Worm (Caenorhabditis elegans) whole organism, L4 larva: ENCODE measurements around the gene F49E8.8.

Source experiments
- T20F7.1 ChIP-seq: fragments of 200-800 bp; sonication (Bioruptor generic); optimal IDR thresholded peaks from 2 replicates; lab custom pipeline; 2018; ENCODE audit warnings: mild to moderate bottlenecking, missing genetic modification characterization, missing compliant biosample characterization
- Y5F2A.4 ChIP-seq: fragments of 200-800 bp; sonication (Bioruptor generic); optimal IDR thresholded peaks from 2 replicates; lab custom pipeline; 2018; ENCODE audit warnings: mild to moderate bottlenecking, missing genetic modification characterization, missing compliant biosample characterization
- aly-2 ChIP-seq: sonication (generic microtip); optimal IDR thresholded peaks from 2 replicates; lab custom pipeline; 2018; ENCODE audit warnings: missing biosample characterization, missing genetic modification characterization
- attf-4 ChIP-seq: sonication (generic microtip); optimal IDR thresholded peaks from 3 replicates; lab custom pipeline; 2017; ENCODE audit warnings: missing biosample characterization, missing genetic modification characterization
- daf-16 ChIP-seq, 3 experiments: sonication (generic microtip); optimal IDR thresholded peaks; 2 replicates each; lab custom pipeline; 2016 to 2017; ENCODE audit warnings: missing genetic modification characterization in 3 of 3, missing genetic modification reagents in 3 of 3, mild to moderate bottlenecking in 2 of 3, missing compliant biosample characterization in 2 of 3, missing biosample characterization in 1 of 3, moderate library complexity in 1 of 3
- dmd-9 ChIP-seq: fragments of 200-800 bp; sonication (Bioruptor generic); IDR thresholded peaks from 2 replicates; pipeline ENCODE4 v1.3.6; 2022; ENCODE audit warnings: missing genetic modification reagents, missing genetic modification characterization, missing compliant biosample characterization
- jun-1 ChIP-seq: fragments of 150-350 bp; optimal IDR thresholded peaks from 2 replicates; lab custom pipeline; 2014; ENCODE audit warnings: missing biosample characterization, missing genetic modification reagents, missing genetic modification characterization
- lsy-2 ChIP-seq, 2 experiments: fragments of 150-350 bp in 1 of 2; sonication (generic microtip) in 1 of 2; optimal IDR thresholded peaks; 2 replicates each; lab custom pipeline; 2014 to 2017; ENCODE audit warnings: missing biosample characterization in 2 of 2, missing genetic modification characterization in 2 of 2
- nhr-76 ChIP-seq: fragments of 150-350 bp; optimal IDR thresholded peaks from 2 replicates; lab custom pipeline; 2014; ENCODE audit warnings: missing biosample characterization, missing genetic modification characterization
- pha-4 ChIP-seq, 2 experiments: fragments of 150-350 bp in 1 of 2; fragments of 200-800 bp in 1 of 2; sonication (Bioruptor generic) in 1 of 2; IDR thresholded peaks in 1 of 2; optimal IDR thresholded peaks in 1 of 2; 2 replicates each; pipeline versions ENCODE4 v1.3.6 to Lab custom; 2014 to 2022; ENCODE audit warnings: missing genetic modification characterization in 2 of 2, missing genetic modification reagents in 2 of 2, missing biosample characterization in 1 of 2, missing compliant biosample characterization in 1 of 2
- sdz-12 ChIP-seq: fragments of 200-800 bp; sonication (Bioruptor generic); optimal IDR thresholded peaks from 2 replicates; lab custom pipeline; 2018; ENCODE audit warnings: mild to moderate bottlenecking, missing genetic modification characterization, missing compliant biosample characterization
- skn-1 ChIP-seq: fragments of 150-350 bp; optimal IDR thresholded peaks from 2 replicates; lab custom pipeline; 2014; ENCODE audit warnings: missing biosample characterization, missing genetic modification characterization
- snpc-4 ChIP-seq: fragments of 150-350 bp; optimal IDR thresholded peaks from 2 replicates; lab custom pipeline; 2014; ENCODE audit warnings: missing biosample characterization, missing genetic modification characterization
- unc-62 ChIP-seq, 3 experiments: fragments of 150-350 bp in 1 of 3; sonication (generic microtip); optimal IDR thresholded peaks in 2 of 3; peaks in 1 of 3; 1 replicate in 1 of 3; 2 replicates in 2 of 3; lab custom pipeline; 2014 to 2017; ENCODE audit warnings: missing biosample characterization in 3 of 3, missing genetic modification characterization in 3 of 3, missing genetic modification reagents in 3 of 3, missing genotype in 1 of 3

- TF ChIP-seq T20F7.1 (GFP tag; lab: Kevin White, UChicago) = no peak
- no peak for TF ChIP-seq aly-2
- no peak for TF ChIP-seq jun-1
- TF ChIP-seq nhr-76 (tag; lab: Kevin White, UChicago) = no peak
- no peak for TF ChIP-seq Y5F2A.4 (GFP tag; lab: Kevin White, UChicago)
- TF ChIP-seq lsy-2 (tag; optimal IDR thresholded peaks at IDR 0.05; lab: Kevin White, UChicago) = no peak
- TF ChIP-seq pha-4 (GFP tag; IDR thresholded peaks at IDR 0.05; lab: Robert Waterston, UW) = no peak
- no peak for TF ChIP-seq pha-4 (tag; optimal IDR thresholded peaks at IDR 0.05; lab: Kevin White, UChicago)
- TF ChIP-seq attf-4 (tag; lab: Kevin White, UChicago) = no peak
- TF ChIP-seq skn-1 (tag; lab: Kevin White, UChicago) = no peak
- no peak for TF ChIP-seq snpc-4 (tag; lab: Kevin White, UChicago)
- TF ChIP-seq unc-62 (GFP tag; optimal IDR thresholded peaks at IDR 0.05 in 1 of 2; lab: Kevin White, UChicago) = no peak
- TF ChIP-seq unc-62 (tag; optimal IDR thresholded peaks at IDR 0.05; lab: Kevin White, UChicago) = no peak
- no peak for TF ChIP-seq sdz-12 (GFP tag; lab: Kevin White, UChicago)
- no peak for TF ChIP-seq daf-16 (GFP tag; optimal IDR thresholded peaks at IDR 0.05; lab: Kevin White, UChicago)
- TF ChIP-seq daf-16 (tag; optimal IDR thresholded peaks at IDR 0.05; lab: Kevin White, UChicago) = no peak
- 0 out of 2 replicates have a peak, but pooled peaks have one; percentile 36 for TF ChIP-seq dmd-9 (GFP tag; lab: Robert Waterston, UW)
These were observed 49.7 kb upstream of the F49E8.8 start for ce11 chrIV:7506711-7507110.
